Worm (Caenorhabditis elegans) whole organism, L1 larva: ENCODE measurements around the gene smk-1.

Experiments
- C04F5.9 ChIP-seq: sonication (generic microtip); optimal IDR thresholded peaks from 2 replicates; lab custom pipeline; 2016; ENCODE audit warnings: missing genetic modification characterization, missing compliant biosample characterization
- C16A3.4 ChIP-seq: fragments of 150-350 bp; optimal IDR thresholded peaks from 2 replicates; lab custom pipeline; 2014; ENCODE audit warnings: missing biosample characterization, missing genetic modification characterization
- C34B4.2 ChIP-seq: sonication (generic microtip); optimal IDR thresholded peaks from 2 replicates; lab custom pipeline; 2017; ENCODE audit warnings: mild to moderate bottlenecking, missing genetic modification characterization, missing compliant biosample characterization
- aha-1 ChIP-seq: fragments of 150-350 bp; optimal IDR thresholded peaks from 2 replicates; lab custom pipeline; 2014; ENCODE audit warnings: missing biosample characterization, missing genetic modification characterization
- alr-1 ChIP-seq: fragments of 200-800 bp; sonication (Bioruptor generic); optimal IDR thresholded peaks from 2 replicates; lab custom pipeline; 2018; ENCODE audit warnings: borderline replicate concordance, mild to moderate bottlenecking, missing genetic modification characterization, missing compliant biosample characterization
- aly-2 ChIP-seq: fragments of 150-350 bp; optimal IDR thresholded peaks from 2 replicates; lab custom pipeline; 2014; ENCODE audit warnings: missing biosample characterization, missing genetic modification characterization
- blmp-1 ChIP-seq: fragments of 150-350 bp; optimal IDR thresholded peaks from 2 replicates; lab custom pipeline; 2014; ENCODE audit warnings: missing biosample characterization, missing genetic modification characterization
- ceh-63 ChIP-seq: fragments of 200-800 bp; sonication (Bioruptor generic); optimal IDR thresholded peaks from 2 replicates; lab custom pipeline; 2018; ENCODE audit warnings: mild to moderate bottlenecking, missing genetic modification characterization, missing compliant biosample characterization
- ceh-8 ChIP-seq: fragments of 200-800 bp; sonication (Bioruptor generic); optimal IDR thresholded peaks from 2 replicates; lab custom pipeline; 2018; ENCODE audit warnings: mild to moderate bottlenecking, missing genetic modification characterization, moderate library complexity, missing compliant biosample characterization
- ces-1 ChIP-seq: fragments of 150-350 bp; optimal IDR thresholded peaks from 2 replicates; lab custom pipeline; 2014; ENCODE audit warnings: missing biosample characterization, missing genetic modification reagents, missing genetic modification characterization
- dpl-1 ChIP-seq, 3 experiments: fragments of 150-350 bp in 2 of 3; sonication (generic microtip) in 1 of 3; optimal IDR thresholded peaks; 2 replicates each; lab custom pipeline; 2014 to 2017; ENCODE audit warnings: missing biosample characterization in 3 of 3, missing genetic modification characterization in 3 of 3, missing genetic modification reagents in 3 of 3
- dsc-1 ChIP-seq: sonication (generic microtip); optimal IDR thresholded peaks from 2 replicates; lab custom pipeline; 2016; ENCODE audit warnings: mild to moderate bottlenecking, missing genetic modification characterization, missing compliant biosample characterization
- efl-1 ChIP-seq, 4 experiments: fragments of 150-350 bp; optimal IDR thresholded peaks in 3 of 4; peaks in 1 of 4; 1 replicate in 1 of 4; 2 replicates in 3 of 4; lab custom pipeline; 2014; ENCODE audit warnings: missing biosample characterization in 2 of 4, missing genetic modification characterization in 2 of 4, missing genetic modification reagents in 2 of 4
- efl-3 ChIP-seq: fragments of 200-800 bp; sonication (Bioruptor generic); optimal IDR thresholded peaks from 2 replicates; lab custom pipeline; 2018; ENCODE audit warnings: mild to moderate bottlenecking, missing genetic modification characterization, missing compliant biosample characterization
- egl-13 ChIP-seq: sonication (generic microtip); optimal IDR thresholded peaks from 2 replicates; lab custom pipeline; 2016; ENCODE audit warnings: missing genotype, missing genetic modification reagents, missing genetic modification characterization, missing compliant biosample characterization
- elt-2 ChIP-seq: sonication (generic microtip); optimal IDR thresholded peaks from 2 replicates; lab custom pipeline; 2016; ENCODE audit warnings: missing genetic modification characterization, mild to moderate bottlenecking, inconsistent platforms, missing compliant biosample characterization, missing genetic modification reagents
- ets-5 ChIP-seq: fragments of 200-800 bp; sonication (Bioruptor generic); IDR thresholded peaks from 2 replicates; pipeline ENCODE4 v1.3.6; 2022; ENCODE audit warnings: missing genetic modification characterization, missing compliant biosample characterization
- fkh-10 ChIP-seq: sonication (generic microtip); optimal IDR thresholded peaks from 2 replicates; lab custom pipeline; 2017; ENCODE audit warnings: missing biosample characterization, missing genetic modification reagents, missing genetic modification characterization
- fkh-4 ChIP-seq: sonication (generic microtip); optimal IDR thresholded peaks from 2 replicates; lab custom pipeline; 2016; ENCODE audit warnings: missing compliant biosample characterization, missing genetic modification characterization, borderline replicate concordance
- fkh-8 ChIP-seq: sonication (generic microtip); optimal IDR thresholded peaks from 2 replicates; lab custom pipeline; 2016; ENCODE audit warnings: mild to moderate bottlenecking, missing genetic modification characterization, missing compliant biosample characterization
- fos-1 ChIP-seq: fragments of 150-350 bp; optimal IDR thresholded peaks from 2 replicates; lab custom pipeline; 2014; ENCODE audit warnings: missing biosample characterization, missing genetic modification characterization
- hlh-17 ChIP-seq: fragments of 200-800 bp; sonication (Bioruptor generic); optimal IDR thresholded peaks from 2 replicates; lab custom pipeline; 2018; ENCODE audit warnings: missing genetic modification characterization, mild to moderate bottlenecking, missing compliant biosample characterization, moderate library complexity, borderline replicate concordance
- hlh-4 ChIP-seq: sonication (generic microtip); optimal IDR thresholded peaks from 2 replicates; lab custom pipeline; 2016; ENCODE audit warnings: mild to moderate bottlenecking, missing genetic modification characterization, missing compliant biosample characterization
- hpl-2 ChIP-seq: fragments of 150-350 bp; optimal IDR thresholded peaks from 2 replicates; lab custom pipeline; 2014; ENCODE audit warnings: missing biosample characterization, missing genetic modification reagents, missing genetic modification characterization
- irx-1 ChIP-seq: sonication (generic microtip); optimal IDR thresholded peaks from 2 replicates; lab custom pipeline; 2016; ENCODE audit warnings: missing genetic modification characterization, missing compliant biosample characterization
- isw-1 ChIP-seq: fragments of 200-800 bp; sonication (Bioruptor generic); IDR thresholded peaks from 2 replicates; pipeline ENCODE4 v1.3.6; 2022; ENCODE audit warnings: missing genetic modification characterization, missing compliant biosample characterization
- jun-1 ChIP-seq: fragments of 150-350 bp; optimal IDR thresholded peaks from 2 replicates; lab custom pipeline; 2014; ENCODE audit warnings: missing biosample characterization, missing genetic modification reagents, missing genetic modification characterization
- lin-14 ChIP-seq: fragments of 200-800 bp; sonication (Bioruptor generic); optimal IDR thresholded peaks from 2 replicates; lab custom pipeline; 2018; ENCODE audit warnings: mild to moderate bottlenecking, missing genetic modification characterization, moderate library complexity, missing compliant biosample characterization
- lin-15B ChIP-seq: fragments of 150-350 bp; sonication (generic microtip); optimal IDR thresholded peaks from 3 replicates; lab custom pipeline; 2014; ENCODE audit warnings: missing biosample characterization, missing genetic modification characterization
- lin-35 ChIP-seq, 2 experiments: fragments of 150-350 bp; optimal IDR thresholded peaks; 2 replicates each; lab custom pipeline; 2014; ENCODE audit warnings: missing biosample characterization in 2 of 2, missing genetic modification characterization in 2 of 2, missing genetic modification reagents in 2 of 2
- lir-3 ChIP-seq: sonication (generic microtip); optimal IDR thresholded peaks from 2 replicates; lab custom pipeline; 2016; ENCODE audit warnings: mild to moderate bottlenecking, missing genetic modification characterization, moderate library complexity, missing compliant biosample characterization; ENCODE audit not compliant: poor library complexity
- lsy-2 ChIP-seq, 2 experiments: fragments of 150-350 bp; optimal IDR thresholded peaks; 2 replicates each; lab custom pipeline; 2014; ENCODE audit warnings: missing biosample characterization in 2 of 2, missing genetic modification characterization in 2 of 2
- mep-1 ChIP-seq: fragments of 150-350 bp; optimal IDR thresholded peaks from 2 replicates; lab custom pipeline; 2014; ENCODE audit warnings: missing biosample characterization, missing genetic modification characterization
- nhr-11 ChIP-seq: fragments of 150-350 bp; optimal IDR thresholded peaks from 2 replicates; lab custom pipeline; 2014; ENCODE audit warnings: missing biosample characterization, missing genetic modification characterization
- nhr-12 ChIP-seq: sonication (generic microtip); optimal IDR thresholded peaks from 2 replicates; lab custom pipeline; 2017; ENCODE audit warnings: missing biosample characterization, missing genetic modification characterization
- nhr-19 ChIP-seq: fragments of 200-800 bp; sonication (Bioruptor generic); conservative IDR thresholded peaks from 2 replicates; pipeline ENCODE4 v1.3.6; 2022; ENCODE audit warnings: missing genetic modification characterization, missing compliant biosample characterization
- nhr-237 ChIP-seq: fragments of 150-350 bp; optimal IDR thresholded peaks from 2 replicates; lab custom pipeline; 2014; ENCODE audit warnings: missing biosample characterization, missing genetic modification characterization
- nhr-47 ChIP-seq: sonication (generic microtip); optimal IDR thresholded peaks from 2 replicates; lab custom pipeline; 2016; ENCODE audit warnings: mild to moderate bottlenecking, missing genetic modification characterization, moderate library complexity, missing compliant biosample characterization
- nhr-76 ChIP-seq: sonication (generic microtip); optimal IDR thresholded peaks from 2 replicates; lab custom pipeline; 2017; ENCODE audit warnings: missing biosample characterization, missing genetic modification characterization
- nhr-77 ChIP-seq: fragments of 150-350 bp; optimal IDR thresholded peaks from 2 replicates; lab custom pipeline; 2014; ENCODE audit warnings: missing biosample characterization, missing genetic modification characterization
- nhr-84 ChIP-seq: sonication (generic microtip); optimal IDR thresholded peaks from 2 replicates; lab custom pipeline; 2017; ENCODE audit warnings: missing biosample characterization, missing genetic modification characterization
- nhr-90 ChIP-seq: sonication (generic microtip); optimal IDR thresholded peaks from 2 replicates; lab custom pipeline; 2016; ENCODE audit warnings: mild to moderate bottlenecking, missing genetic modification characterization, missing compliant biosample characterization; ENCODE audit not compliant: poor library complexity
- pax-3 ChIP-seq: fragments of 200-800 bp; sonication (Bioruptor generic); optimal IDR thresholded peaks from 2 replicates; lab custom pipeline; 2018; ENCODE audit warnings: mild to moderate bottlenecking, missing genetic modification characterization, moderate library complexity, missing compliant biosample characterization
- pqm-1 ChIP-seq: sonication (generic microtip); optimal IDR thresholded peaks from 3 replicates; lab custom pipeline; 2017; ENCODE audit warnings: missing biosample characterization, missing genetic modification characterization
- snpc-4 ChIP-seq: fragments of 150-350 bp; optimal IDR thresholded peaks from 2 replicates; lab custom pipeline; 2014; ENCODE audit warnings: missing biosample characterization, missing genetic modification characterization
- snu-23 ChIP-seq: sonication (generic microtip); optimal IDR thresholded peaks from 2 replicates; lab custom pipeline; 2016; ENCODE audit warnings: missing genetic modification characterization, missing compliant biosample characterization
- sptf-1 ChIP-seq: fragments of 150-350 bp; optimal IDR thresholded peaks from 2 replicates; lab custom pipeline; 2014; ENCODE audit warnings: missing biosample characterization, missing genetic modification characterization
- tlp-1 ChIP-seq: fragments of 150-350 bp; optimal IDR thresholded peaks from 2 replicates; lab custom pipeline; 2014; ENCODE audit warnings: missing biosample characterization, missing genetic modification characterization
- unc-30 ChIP-seq: sonication (generic microtip); optimal IDR thresholded peaks from 2 replicates; lab custom pipeline; 2017; ENCODE audit warnings: missing biosample characterization, missing genetic modification characterization
- unc-62 ChIP-seq: fragments of 150-350 bp; optimal IDR thresholded peaks from 2 replicates; lab custom pipeline; 2014; ENCODE audit warnings: missing biosample characterization, missing genetic modification reagents, missing genetic modification characterization
- unc-98 ChIP-seq: fragments of 200-800 bp; sonication (Bioruptor generic); IDR thresholded peaks from 2 replicates; pipeline ENCODE4 v1.3.6; 2022; ENCODE audit warnings: missing genetic modification characterization, missing compliant biosample characterization
- zag-1 ChIP-seq: fragments of 150-350 bp; optimal IDR thresholded peaks from 2 replicates; lab custom pipeline; 2014; ENCODE audit warnings: missing biosample characterization, missing genetic modification characterization
- zip-4 ChIP-seq: fragments of 200-800 bp; sonication (Bioruptor generic); optimal IDR thresholded peaks from 2 replicates; lab custom pipeline; 2018; ENCODE audit warnings: mild to moderate bottlenecking, missing genetic modification characterization, moderate library complexity, missing compliant biosample characterization

The smk-1 gene

ce11 chrV:8607353-8607850, at the start of gene smk-1:
TSS of gene smk-1 (plus strand) at chrV:8607800.
- TF ChIP-seq egl-13 (tag; lab: Kevin White, UChicago): no peak
- no peak for TF ChIP-seq dsc-1 (tag; lab: Kevin White, UChicago)
- peak; percentile 34 for TF ChIP-seq mep-1 (tag; lab: Kevin White, UChicago)
- no peak for TF ChIP-seq dpl-1 (GFP tag; optimal IDR thresholded peaks at IDR 0.05; lab: Kevin White, UChicago)
- peak in 1 of 2 experiments; percentile 18 for TF ChIP-seq lsy-2 (tag; optimal IDR thresholded peaks at IDR 0.05; lab: Kevin White, UChicago)
- TF ChIP-seq nhr-90 (tag; lab: Kevin White, UChicago): peak; percentile 23
- no peak for TF ChIP-seq C34B4.2 (tag; lab: Kevin White, UChicago)
- no peak for TF ChIP-seq jun-1
- TF ChIP-seq fos-1 (tag; lab: Kevin White, UChicago): no peak
- TF ChIP-seq ets-5: no peak
- no peak for TF ChIP-seq efl-1 (optimal IDR thresholded peaks at IDR 0.05; lab: Kevin White, UChicago)
- TF ChIP-seq efl-1 (GFP tag; optimal IDR thresholded peaks at IDR 0.05 in 1 of 2; lab: Kevin White, UChicago): no peak
- TF ChIP-seq snpc-4 (tag; lab: Kevin White, UChicago): no peak
- peak; percentile 67 for TF ChIP-seq lin-14 (GFP tag; lab: Kevin White, UChicago)
- TF ChIP-seq zip-4 (GFP tag; lab: Kevin White, UChicago): no peak
- TF ChIP-seq nhr-84 (tag; lab: Kevin White, UChicago): no peak
- TF ChIP-seq elt-2 (tag; lab: Kevin White, UChicago): no peak
- no peak for TF ChIP-seq ceh-8 (GFP tag; lab: Kevin White, UChicago)
- no peak for TF ChIP-seq pax-3
- no peak for TF ChIP-seq lir-3 (tag; lab: Kevin White, UChicago)
- peak; percentile 4 for TF ChIP-seq nhr-47 (tag; lab: Kevin White, UChicago)
- TF ChIP-seq fkh-8 (tag; lab: Kevin White, UChicago): no peak
- no peak for TF ChIP-seq isw-1 (GFP tag; lab: Robert Waterston, UW)
- TF ChIP-seq irx-1: no peak
- no peak for TF ChIP-seq alr-1 (tag; lab: Kevin White, UChicago)
- TF ChIP-seq unc-98: no peak
- no peak for TF ChIP-seq unc-30
- TF ChIP-seq hpl-2: no peak
- no peak for TF ChIP-seq fkh-4
- peak in 1 of 2 experiments; percentile 16 for TF ChIP-seq lin-35 (GFP tag; optimal IDR thresholded peaks at IDR 0.05; lab: Kevin White, UChicago)
- TF ChIP-seq nhr-11: no peak
- no peak for TF ChIP-seq nhr-12
- TF ChIP-seq hlh-17 (GFP tag; lab: Kevin White, UChicago): no peak
- no peak for TF ChIP-seq ces-1 (GFP tag; lab: Kevin White, UChicago)
- peak; percentile 38 for TF ChIP-seq snu-23 (GFP tag; lab: Kevin White, UChicago)
- no peak for TF ChIP-seq tlp-1
- TF ChIP-seq aha-1 (tag; lab: Kevin White, UChicago): no peak
- TF ChIP-seq aly-2 (tag; lab: Kevin White, UChicago): no peak
- TF ChIP-seq nhr-237 (tag; lab: Kevin White, UChicago): no peak
- TF ChIP-seq ceh-63 (GFP tag; lab: Kevin White, UChicago): no peak
- no peak for TF ChIP-seq C16A3.4
- no peak for TF ChIP-seq nhr-76 (tag; lab: Kevin White, UChicago)
- no peak for TF ChIP-seq fkh-10 (GFP tag; lab: Kevin White, UChicago)
- no peak for TF ChIP-seq nhr-77 (tag; lab: Kevin White, UChicago)
- TF ChIP-seq zag-1 (tag; lab: Kevin White, UChicago): no peak
- TF ChIP-seq efl-3 (GFP tag; lab: Kevin White, UChicago): no peak
- TF ChIP-seq pqm-1: no peak
- TF ChIP-seq nhr-19 (GFP tag; lab: Robert Waterston, UW): 0 out of 2 replicates have a peak, but pooled peaks have one; percentile 3
- no peak for TF ChIP-seq C04F5.9 (tag; lab: Kevin White, UChicago)
- TF ChIP-seq hlh-4 (tag; lab: Kevin White, UChicago): no peak
- peak; percentile 85 for TF ChIP-seq blmp-1
- no peak for TF ChIP-seq unc-62 (GFP tag; lab: Kevin White, UChicago)
- no peak for TF ChIP-seq lin-15B (tag; lab: Kevin White, UChicago)
- no peak for TF ChIP-seq sptf-1
